Worm (Caenorhabditis elegans) whole organism, mixed stage, embryonic: ENCODE results near the gene T01H3.2.

Source experiments
- M03D4.4 ChIP-seq: sonication (generic microtip); optimal IDR thresholded peaks from 2 replicates; lab custom pipeline; 2017; ENCODE audit warnings: mild to moderate bottlenecking, missing genetic modification characterization, missing compliant biosample characterization
- bed-3 ChIP-seq: fragments of 200-800 bp; sonication (Bioruptor generic); optimal IDR thresholded peaks from 3 replicates; lab custom pipeline; 2018; ENCODE audit warnings: mild to moderate bottlenecking, missing genetic modification characterization, moderate library complexity, missing compliant biosample characterization
- ceh-39 ChIP-seq: fragments of 150-350 bp; optimal IDR thresholded peaks from 2 replicates; lab custom pipeline; 2014; ENCODE audit warnings: missing biosample characterization, missing genetic modification characterization
- ceh-43 ChIP-seq: fragments of 200-800 bp; sonication (Bioruptor generic); optimal IDR thresholded peaks from 2 replicates; lab custom pipeline; 2018; ENCODE audit warnings: mild to moderate bottlenecking, missing genetic modification characterization, moderate library complexity, missing compliant biosample characterization
- ceh-83 ChIP-seq: fragments of 200-800 bp; sonication (Bioruptor generic); optimal IDR thresholded peaks from 2 replicates; lab custom pipeline; 2018; ENCODE audit warnings: mild to moderate bottlenecking, missing genetic modification characterization, missing compliant biosample characterization
- ces-1 ChIP-seq: fragments of 150-350 bp; optimal IDR thresholded peaks from 2 replicates; lab custom pipeline; 2014; ENCODE audit warnings: missing biosample characterization, missing genetic modification reagents, missing genetic modification characterization
- cnd-1 ChIP-seq: fragments of 200-800 bp; sonication (Bioruptor generic); optimal IDR thresholded peaks from 2 replicates; lab custom pipeline; 2018; ENCODE audit warnings: mild to moderate bottlenecking, missing genetic modification characterization, missing compliant biosample characterization
- drap-1 ChIP-seq: fragments of 200-800 bp; sonication (Bioruptor generic); optimal IDR thresholded peaks from 3 replicates; lab custom pipeline; 2018; ENCODE audit warnings: mild to moderate bottlenecking, missing genetic modification characterization, missing compliant biosample characterization
- elt-1 ChIP-seq: sonication (generic microtip); optimal IDR thresholded peaks from 2 replicates; lab custom pipeline; 2017; ENCODE audit warnings: missing genetic modification characterization, mild to moderate bottlenecking, missing compliant biosample characterization, antibody characterized with exemption, moderate library complexity, borderline replicate concordance; ENCODE audit not compliant: insufficient read depth
- elt-3 ChIP-seq: fragments of 150-350 bp; optimal IDR thresholded peaks from 2 replicates; lab custom pipeline; 2014; ENCODE audit warnings: missing biosample characterization, missing genetic modification characterization
- ham-2 ChIP-seq: fragments of 200-800 bp; sonication (Bioruptor generic); optimal IDR thresholded peaks from 2 replicates; lab custom pipeline; 2018; ENCODE audit warnings: mild to moderate bottlenecking, missing genetic modification characterization, missing compliant biosample characterization
- hlh-1 ChIP-seq: fragments of 150-350 bp; optimal IDR thresholded peaks from 2 replicates; lab custom pipeline; 2014; ENCODE audit warnings: missing biosample characterization, missing genetic modification reagents, missing genetic modification characterization
- lin-13 ChIP-seq: fragments of 150-350 bp; optimal IDR thresholded peaks from 2 replicates; lab custom pipeline; 2014; ENCODE audit warnings: missing biosample characterization, missing genetic modification characterization
- lsy-2 ChIP-seq: fragments of 150-350 bp; optimal IDR thresholded peaks from 2 replicates; lab custom pipeline; 2014; ENCODE audit warnings: missing biosample characterization, missing genetic modification characterization
- mab-5 ChIP-seq: fragments of 150-350 bp; optimal IDR thresholded peaks from 2 replicates; lab custom pipeline; 2014; ENCODE audit warnings: missing biosample characterization, missing genetic modification characterization
- mep-1 ChIP-seq: fragments of 150-350 bp; optimal IDR thresholded peaks from 2 replicates; lab custom pipeline; 2017; ENCODE audit warnings: missing biosample characterization, missing genetic modification reagents, missing genetic modification characterization, inconsistent platforms
- mls-2 ChIP-seq: sonication (generic microtip); optimal IDR thresholded peaks from 2 replicates; lab custom pipeline; 2016; ENCODE audit warnings: mild to moderate bottlenecking, missing genetic modification characterization, moderate library complexity, missing compliant biosample characterization
- nhr-12 ChIP-seq: fragments of 150-350 bp; optimal IDR thresholded peaks from 2 replicates; lab custom pipeline; 2014; ENCODE audit warnings: missing biosample characterization, missing genetic modification characterization
- nhr-2 ChIP-seq: fragments of 150-350 bp; optimal IDR thresholded peaks from 2 replicates; lab custom pipeline; 2014; ENCODE audit warnings: missing biosample characterization, missing genetic modification characterization
- nhr-237 ChIP-seq: fragments of 150-350 bp; optimal IDR thresholded peaks from 2 replicates; lab custom pipeline; 2014; ENCODE audit warnings: missing biosample characterization, missing genetic modification characterization
- nhr-28 ChIP-seq: fragments of 150-350 bp; optimal IDR thresholded peaks from 2 replicates; lab custom pipeline; 2014; ENCODE audit warnings: missing biosample characterization, missing genetic modification characterization
- pha-4 ChIP-seq: fragments of 150-350 bp; optimal IDR thresholded peaks from 2 replicates; lab custom pipeline; 2018; ENCODE audit warnings: missing biosample characterization, missing genetic modification reagents, missing genetic modification characterization
- sptf-1 ChIP-seq: sonication (generic microtip); optimal IDR thresholded peaks from 2 replicates; lab custom pipeline; 2017; ENCODE audit warnings: mild to moderate bottlenecking, missing genetic modification characterization, moderate library complexity, missing compliant biosample characterization
- tbx-8 ChIP-seq: fragments of 200-800 bp; sonication (Bioruptor generic); optimal IDR thresholded peaks from 2 replicates; lab custom pipeline; 2018; ENCODE audit warnings: mild to moderate bottlenecking, missing genetic modification characterization, moderate library complexity, missing compliant biosample characterization
- unc-120 ChIP-seq: sonication (generic microtip); optimal IDR thresholded peaks from 2 replicates; lab custom pipeline; 2017; ENCODE audit warnings: missing genetic modification characterization, missing compliant biosample characterization; ENCODE audit not compliant: poor library complexity, severe bottlenecking
- unc-39 ChIP-seq: fragments of 150-350 bp; optimal IDR thresholded peaks from 2 replicates; lab custom pipeline; 2014; ENCODE audit warnings: missing biosample characterization, missing genetic modification characterization
- unc-62 ChIP-seq: fragments of 150-350 bp; optimal IDR thresholded peaks from 2 replicates; lab custom pipeline; 2014; ENCODE audit warnings: missing biosample characterization, missing genetic modification reagents, missing genetic modification characterization
- zip-8 ChIP-seq: fragments of 150-350 bp; optimal IDR thresholded peaks from 2 replicates; lab custom pipeline; 2014; ENCODE audit warnings: missing biosample characterization, missing genetic modification characterization
- ztf-11 ChIP-seq: fragments of 150-350 bp; optimal IDR thresholded peaks from 2 replicates; lab custom pipeline; 2014; ENCODE audit warnings: missing biosample characterization, missing genetic modification characterization

Gene T01H3.2

DNA sequence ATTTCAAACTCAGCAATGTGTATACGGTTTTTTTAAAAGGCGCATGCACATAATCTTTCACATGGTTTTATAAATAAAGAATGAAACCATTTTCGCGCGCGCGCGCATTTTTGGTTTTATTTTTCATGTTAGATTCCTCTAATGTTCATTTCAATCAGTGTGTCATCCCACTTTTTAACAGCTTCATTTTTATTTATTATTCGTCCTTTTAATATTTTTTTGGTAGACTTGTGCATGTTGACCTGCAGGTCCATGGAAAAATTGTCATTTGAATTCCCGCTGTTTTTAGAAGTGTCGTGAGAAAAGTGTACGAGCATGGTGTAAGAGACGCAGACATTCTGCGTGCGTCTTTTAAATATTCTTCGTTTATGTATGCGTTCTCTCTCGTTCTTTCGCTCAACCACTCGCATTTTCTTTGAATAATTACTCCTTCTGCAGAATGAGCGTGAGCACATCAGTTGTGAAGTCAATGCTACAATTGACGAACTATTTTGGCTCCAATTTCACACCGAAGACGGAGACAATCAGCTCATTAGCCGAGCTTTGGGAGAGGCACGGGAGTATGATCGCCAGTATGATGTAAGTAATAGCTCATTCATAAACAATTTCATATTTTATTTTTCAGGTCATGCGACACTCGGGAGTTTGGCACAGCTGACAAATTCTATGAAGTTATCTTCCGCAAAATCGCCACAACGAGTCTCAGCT is 17.4 kb downstream of the T01H3.2 start, which contains the start of gene lin-5:
TSS of gene lin-5 (plus strand) at position 354 of the 708 bp plus-strand sequence.
- TF ChIP-seq unc-120: peak; percentile 44
- TF ChIP-seq unc-39 (tag; lab: Kevin White, UChicago): no peak
- no peak for TF ChIP-seq ceh-39 (tag; lab: Kevin White, UChicago)
- TF ChIP-seq lsy-2 (tag; lab: Kevin White, UChicago): peak; percentile 27
- no peak for TF ChIP-seq tbx-8 (GFP tag; lab: Kevin White, UChicago)
- no peak for TF ChIP-seq nhr-2 (tag; lab: Kevin White, UChicago)
- peak; percentile 31 for TF ChIP-seq lin-13 (tag; lab: Kevin White, UChicago)
- peak; percentile 45 for TF ChIP-seq ces-1 (GFP tag; lab: Kevin White, UChicago)
- peak; percentile 25 for TF ChIP-seq unc-62
- no peak for TF ChIP-seq pha-4 (tag; lab: Kevin White, UChicago)
- no peak for TF ChIP-seq mab-5 (tag; lab: Kevin White, UChicago)
- TF ChIP-seq nhr-28 (tag; lab: Kevin White, UChicago): no peak
- no peak for TF ChIP-seq zip-8 (tag; lab: Kevin White, UChicago)
- peak; percentile 22 for TF ChIP-seq hlh-1 (tag; lab: Kevin White, UChicago)
- TF ChIP-seq drap-1: peak; percentile 4
- TF ChIP-seq mls-2: peak; percentile 48
- TF ChIP-seq cnd-1 (tag; lab: Kevin White, UChicago): no peak

DNA sequence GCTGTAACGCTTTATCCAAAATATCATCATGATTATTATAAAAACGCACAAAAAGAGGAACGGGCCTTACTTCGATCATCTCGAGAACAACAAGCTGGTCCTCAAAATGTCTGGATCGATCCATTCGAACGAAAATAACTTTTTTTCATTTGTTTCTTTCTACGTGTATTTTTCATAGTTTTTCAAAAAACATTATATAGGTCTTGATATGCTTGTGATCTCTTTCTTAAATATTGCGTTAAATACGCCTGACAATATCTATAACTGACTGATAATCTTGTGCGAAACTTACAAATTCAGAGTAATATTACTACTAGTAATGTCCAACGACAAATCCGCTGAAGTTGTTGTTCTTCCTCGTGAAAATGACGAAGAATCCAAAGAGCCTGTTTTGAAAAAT is 19.7 kb downstream of the T01H3.2 start, which contains the start of gene sds-22:
TSS of gene sds-22 (plus strand) at position 301 of the 400 bp plus-strand sequence.
- TF ChIP-seq elt-1: no peak
- no peak for TF ChIP-seq lin-13 (tag; lab: Kevin White, UChicago)
- TF ChIP-seq M03D4.4 (tag; lab: Kevin White, UChicago): no peak
- TF ChIP-seq sptf-1: no peak
- TF ChIP-seq mab-5 (tag; lab: Kevin White, UChicago): no peak
- TF ChIP-seq ztf-11 (tag; lab: Kevin White, UChicago): no peak
- TF ChIP-seq nhr-28 (tag; lab: Kevin White, UChicago): no peak
- no peak for TF ChIP-seq nhr-12 (tag; lab: Kevin White, UChicago)
- TF ChIP-seq elt-3 (tag; lab: Kevin White, UChicago): no peak
- no peak for TF ChIP-seq mls-2
- TF ChIP-seq ceh-39 (tag; lab: Kevin White, UChicago): no peak

DNA sequence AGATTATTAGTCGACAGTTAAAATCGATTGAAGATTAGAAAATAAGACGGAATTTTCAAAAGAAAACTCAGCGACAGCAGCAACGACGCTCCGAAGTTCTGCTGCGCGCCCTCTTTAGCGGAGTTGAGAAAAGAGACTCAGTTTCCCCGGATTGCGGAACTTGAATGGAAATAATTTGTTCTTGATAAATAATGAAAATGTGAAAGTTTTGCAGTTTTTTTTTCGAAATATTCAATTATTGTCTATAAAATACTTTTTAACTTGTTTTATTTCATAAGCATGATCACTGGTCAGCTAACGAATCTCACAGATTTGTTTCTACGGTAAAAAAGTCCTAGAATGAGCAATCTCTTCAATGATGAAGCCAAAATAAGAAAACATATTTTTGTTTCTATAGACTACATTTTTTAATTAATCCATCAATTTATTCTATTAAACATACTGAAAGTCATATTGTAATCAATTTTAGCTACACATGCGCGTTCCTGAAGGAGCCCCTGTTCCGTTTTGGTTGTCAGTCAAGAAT is 20.2 kb downstream of the T01H3.2 start, which contains the start of the genes cec-3 and T09A5.15:
TSS of gene cec-3 (minus strand) at position 116 of the 526 bp plus-strand sequence.
TSS of gene T09A5.15 (plus strand) at position 476 of the 526 bp plus-strand sequence.
- TF ChIP-seq mep-1 (peak; percentile 9), mab-5 (tag; lab: Kevin White, UChicago) (peak; percentile 28), ces-1 (GFP tag; lab: Kevin White, UChicago) (peak; percentile 54), unc-120 (peak; percentile 56), unc-62 (no peak), mls-2 (no peak), nhr-237 (peak; percentile 65), lsy-2 (tag; lab: Kevin White, UChicago) (peak; percentile 24)

DNA sequence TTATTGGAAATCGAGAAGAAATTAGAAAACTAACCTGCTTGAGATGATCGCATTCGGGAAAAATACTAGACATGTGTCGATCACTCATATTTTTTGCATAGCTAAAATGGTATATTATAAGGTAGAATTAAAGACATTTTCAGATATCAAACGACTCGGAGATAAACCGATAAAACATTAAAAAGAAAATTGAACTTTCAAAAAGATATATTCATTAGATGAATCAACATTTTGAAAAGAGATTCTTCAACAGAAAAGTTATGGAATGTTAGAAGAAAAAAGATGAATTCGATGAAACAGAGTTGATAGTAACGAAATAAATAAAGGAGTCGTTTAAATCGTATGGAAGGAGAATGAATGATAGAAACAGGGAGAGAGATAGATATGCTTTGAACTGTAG is 22.2 kb downstream of the T01H3.2 start, which contains the start of gene mdmh-35:
TSS of gene mdmh-35 (minus strand) at position 101 of the 400 bp plus-strand sequence.
- TF ChIP-seq zip-8 (tag; lab: Kevin White, UChicago) (no peak), ztf-11 (tag; lab: Kevin White, UChicago) (no peak), nhr-28 (tag; lab: Kevin White, UChicago) (no peak)

DNA sequence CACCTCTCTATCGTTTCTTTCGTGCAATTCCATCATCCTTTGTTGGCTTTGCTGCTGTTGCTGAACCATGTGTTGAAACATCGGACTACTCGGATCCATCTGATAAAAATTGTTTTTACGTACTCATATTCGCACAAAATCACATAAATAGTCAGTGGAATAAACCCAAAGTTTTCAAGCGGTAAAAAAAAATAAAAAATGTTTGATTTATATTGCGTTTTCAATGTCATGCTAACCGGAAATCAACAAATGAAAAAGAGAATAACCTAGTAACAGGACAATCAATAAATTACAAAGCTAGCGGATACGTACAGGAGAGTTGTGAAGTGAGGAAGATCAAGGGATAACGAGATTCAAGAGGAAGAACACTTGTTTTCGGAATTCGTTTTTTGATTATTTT is 22.9 kb downstream of the T01H3.2 start, which contains the start of gene mdt-10:
TSS of gene mdt-10 (minus strand) at position 101 of the 400 bp plus-strand sequence.
- TF ChIP-seq lin-13 (tag; lab: Kevin White, UChicago): no peak
- no peak for TF ChIP-seq ham-2 (GFP tag; lab: Kevin White, UChicago)
- no peak for TF ChIP-seq nhr-237
- TF ChIP-seq bed-3 (GFP tag; lab: Kevin White, UChicago): no peak
- TF ChIP-seq drap-1: no peak
- no peak for TF ChIP-seq ceh-43
- no peak for TF ChIP-seq mab-5 (tag; lab: Kevin White, UChicago)
- no peak for TF ChIP-seq pha-4 (tag; lab: Kevin White, UChicago)
- no peak for TF ChIP-seq lsy-2 (tag; lab: Kevin White, UChicago)
- TF ChIP-seq tbx-8 (GFP tag; lab: Kevin White, UChicago): no peak
- TF ChIP-seq nhr-2 (tag; lab: Kevin White, UChicago): no peak
- no peak for TF ChIP-seq ceh-83 (GFP tag; lab: Kevin White, UChicago)
